Fruit fly (Drosophila melanogaster) whole organism, embryonic: Measurements from ENCODE around the gene kirre.
A peak's percentile ranks its signal among the peaks of the same experiment; 100 is the strongest.

ENCODE experiments used
- Adf1 ChIP-seq: fragments of 200-800 bp; sonication (Bioruptor generic); IDR thresholded peaks from 2 replicates; pipeline ENCODE4 v1.3.6; 2022; ENCODE audit warnings: missing biosample characterization, missing genetic modification characterization
- Aef1 ChIP-seq: fragments of 200-800 bp; sonication (Bioruptor generic); IDR thresholded peaks from 3 replicates; pipeline ENCODE4 v1.3.6; 2022; ENCODE audit warnings: missing biosample characterization, missing genetic modification characterization
- Blimp-1 ChIP-seq: fragments of 200-800 bp; sonication (Bioruptor generic); optimal IDR thresholded peaks from 3 replicates; lab custom pipeline; 2018; ENCODE audit warnings: missing biosample characterization, missing genetic modification characterization, mild to moderate bottlenecking, moderate library complexity, missing genetic modification reagents
- C15 ChIP-seq: fragments of 200-800 bp; sonication (Bioruptor generic); IDR thresholded peaks from 3 replicates; pipeline ENCODE4 v1.3.6; 2022; ENCODE audit warnings: missing biosample characterization, missing genetic modification characterization
- CG10543 ChIP-seq: fragments of 200-800 bp; sonication (Bioruptor generic); optimal IDR thresholded peaks from 3 replicates; lab custom pipeline; 2017; ENCODE audit warnings: missing biosample characterization, mild to moderate bottlenecking, missing genetic modification characterization, moderate library complexity
- CG12942 ChIP-seq: fragments of 200-800 bp; sonication (Bioruptor generic); optimal IDR thresholded peaks from 3 replicates; lab custom pipeline; 2016; ENCODE audit warnings: missing biosample characterization, missing genetic modification characterization
- CG14860 ChIP-seq: fragments of 200-800 bp; sonication (Bioruptor generic); IDR thresholded peaks from 3 replicates; pipeline ENCODE4 v1.3.6; 2022; ENCODE audit warnings: missing biosample characterization, missing genetic modification characterization; ENCODE audit not compliant: partially characterized antibody
- CG16779 ChIP-seq: fragments of 200-800 bp; sonication (Bioruptor generic); IDR thresholded peaks from 2 replicates; pipeline ENCODE4 v1.3.6; 2022; ENCODE audit warnings: missing biosample characterization, missing genetic modification characterization
- CG18599 ChIP-seq: fragments of 200-800 bp; sonication (Bioruptor generic); optimal IDR thresholded peaks from 3 replicates; lab custom pipeline; 2017; ENCODE audit warnings: missing biosample characterization, missing genetic modification characterization, mild to moderate bottlenecking, moderate library complexity, missing genetic modification reagents
- CG2120 ChIP-seq: fragments of 200-800 bp; sonication (Bioruptor generic); optimal IDR thresholded peaks from 3 replicates; lab custom pipeline; 2016; ENCODE audit warnings: missing biosample characterization, missing genetic modification characterization
- CG2712 ChIP-seq: fragments of 200-800 bp; optimal IDR thresholded peaks from 3 replicates; lab custom pipeline; 2019; ENCODE audit warnings: missing biosample characterization, mild to moderate bottlenecking, missing genetic modification characterization, moderate library complexity
- CG31365 ChIP-seq: fragments of 200-800 bp; sonication (Bioruptor generic); optimal IDR thresholded peaks from 2 replicates; lab custom pipeline; 2018; ENCODE audit warnings: missing biosample characterization, mild to moderate bottlenecking, missing genetic modification characterization
- CG33557 ChIP-seq: fragments of 200-800 bp; sonication (Bioruptor generic); optimal IDR thresholded peaks from 2 replicates; lab custom pipeline; 2019; ENCODE audit warnings: missing biosample characterization, mild to moderate bottlenecking, missing genetic modification characterization, moderate library complexity
- CG3726 ChIP-seq: fragments of 200-800 bp; sonication (Bioruptor generic); IDR thresholded peaks from 3 replicates; pipeline ENCODE4, ENCODE4 v1.3.6; 2022; ENCODE audit warnings: missing biosample characterization, missing genetic modification characterization
- CG3847 ChIP-seq: fragments of 200-800 bp; sonication (Bioruptor generic); IDR thresholded peaks from 2 replicates; pipeline ENCODE4 v1.3.6; 2022; ENCODE audit warnings: missing biosample characterization, missing genetic modification characterization
- CG3995 ChIP-seq: fragments of 200-800 bp; sonication (Bioruptor generic); optimal IDR thresholded peaks from 3 replicates; lab custom pipeline; 2016; ENCODE audit warnings: missing biosample characterization, missing genetic modification characterization
- CG4404 ChIP-seq: fragments of 200-800 bp; sonication (Bioruptor generic); IDR thresholded peaks from 2 replicates; pipeline ENCODE4 v1.3.6; 2022; ENCODE audit warnings: missing biosample characterization, missing genetic modification characterization
- CG5180 ChIP-seq: fragments of 200-800 bp; sonication (Bioruptor generic); optimal IDR thresholded peaks from 3 replicates; lab custom pipeline; 2017; ENCODE audit warnings: missing biosample characterization, missing genetic modification characterization, mild to moderate bottlenecking, moderate library complexity, missing genetic modification reagents
- CG6689 ChIP-seq: fragments of 200-800 bp; sonication (Bioruptor generic); IDR thresholded peaks from 2 replicates; pipeline ENCODE4 v1.3.6; 2022; ENCODE audit warnings: missing biosample characterization, missing genetic modification characterization
- CG6791 ChIP-seq: fragments of 200-800 bp; sonication (Bioruptor generic); IDR thresholded peaks from 3 replicates; pipeline ENCODE4 v1.3.6; 2022; ENCODE audit warnings: missing biosample characterization, missing genetic modification characterization; ENCODE audit not compliant: partially characterized antibody
- CG6813 ChIP-seq: fragments of 200-800 bp; sonication (Bioruptor generic); optimal IDR thresholded peaks from 2 replicates; lab custom pipeline; 2017; ENCODE audit warnings: missing biosample characterization, missing genetic modification characterization, mild to moderate bottlenecking, moderate library complexity, missing genetic modification reagents
- CG9797 ChIP-seq: fragments of 200-800 bp; sonication (Bioruptor generic); optimal IDR thresholded peaks from 3 replicates; lab custom pipeline; 2018; ENCODE audit warnings: missing biosample characterization, mild to moderate bottlenecking, missing genetic modification characterization
- Camta ChIP-seq: fragments of 200-800 bp; sonication (Bioruptor generic); optimal IDR thresholded peaks from 2 replicates; lab custom pipeline; 2016; ENCODE audit warnings: missing biosample characterization, missing genetic modification characterization
- CrebB ChIP-seq: fragments of 200-800 bp; sonication (Bioruptor generic); optimal IDR thresholded peaks from 3 replicates; lab custom pipeline; 2018; ENCODE audit warnings: missing biosample characterization, mild to moderate bottlenecking, missing genetic modification characterization
- Deaf1 ChIP-seq: fragments of 200-800 bp; optimal IDR thresholded peaks from 3 replicates; lab custom pipeline; 2019; ENCODE audit warnings: missing biosample characterization, mild to moderate bottlenecking, missing genetic modification characterization, moderate library complexity
- E2f2 ChIP-seq: fragments of 200-800 bp; sonication (Bioruptor generic); IDR thresholded peaks from 2 replicates; pipeline ENCODE4 v1.3.6; 2022; ENCODE audit warnings: missing biosample characterization, missing genetic modification characterization
- Fer2 ChIP-seq: fragments of 200-800 bp; sonication (Bioruptor generic); optimal IDR thresholded peaks from 2 replicates; lab custom pipeline; 2018; ENCODE audit warnings: missing biosample characterization, mild to moderate bottlenecking, missing genetic modification characterization, moderate library complexity
- Hand ChIP-seq: fragments of 200-800 bp; sonication (Bioruptor generic); optimal IDR thresholded peaks from 2 replicates; lab custom pipeline; 2017; ENCODE audit warnings: mild to moderate bottlenecking, missing biosample characterization, missing genetic modification reagents, missing genetic modification characterization
- HmgZ ChIP-seq: fragments of 200-800 bp; sonication (Bioruptor generic); optimal IDR thresholded peaks from 2 replicates; lab custom pipeline; 2018; ENCODE audit warnings: missing biosample characterization, mild to moderate bottlenecking, missing genetic modification characterization
- Med ChIP-seq: fragments of 200-800 bp; sonication (Bioruptor generic); peaks from one replicate; lab custom pipeline; 2016; ENCODE audit warnings: missing biosample characterization, missing genetic modification characterization, mild to moderate bottlenecking, inconsistent platforms, moderate library complexity
- Poxn ChIP-seq: fragments of 200-800 bp; sonication (Bioruptor generic); IDR thresholded peaks from 2 replicates; pipeline ENCODE4 v1.3.6; 2022; ENCODE audit warnings: missing biosample characterization, missing genetic modification characterization
- Sin3A ChIP-seq: fragments of >200 bp; optimal IDR thresholded peaks from 2 replicates; lab custom pipeline; 2018
- Xrp1 ChIP-seq: fragments of 200-800 bp; sonication (Bioruptor generic); IDR thresholded peaks from 2 replicates; pipeline ENCODE4 v1.3.6; 2022; ENCODE audit warnings: missing biosample characterization, missing genetic modification characterization
- bab2 ChIP-seq: fragments of 200-800 bp; sonication (Bioruptor generic); optimal IDR thresholded peaks from 2 replicates; lab custom pipeline; 2016; ENCODE audit warnings: missing biosample characterization, missing genetic modification characterization
- btn ChIP-seq: fragments of 200-800 bp; sonication (Bioruptor generic); optimal IDR thresholded peaks from 2 replicates; lab custom pipeline; 2016; ENCODE audit warnings: missing biosample characterization, missing genetic modification characterization
- cwo ChIP-seq: fragments of 200-800 bp; sonication (Bioruptor generic); optimal IDR thresholded peaks from 3 replicates; lab custom pipeline; 2017; ENCODE audit warnings: missing biosample characterization, missing genetic modification characterization, mild to moderate bottlenecking, moderate library complexity, missing genetic modification reagents
- da ChIP-seq: fragments of 200-800 bp; sonication (Bioruptor generic); optimal IDR thresholded peaks from 2 replicates; lab custom pipeline; 2016; ENCODE audit warnings: missing biosample characterization, missing genetic modification characterization
- dati ChIP-seq: fragments of 200-800 bp; sonication (Bioruptor generic); IDR thresholded peaks from 2 replicates; pipeline ENCODE4 v1.3.6; 2022; ENCODE audit warnings: missing biosample characterization, missing genetic modification characterization
- dimm ChIP-seq: fragments of 200-800 bp; sonication (Bioruptor generic); IDR thresholded peaks from 2 replicates; pipeline ENCODE4 v1.3.6; 2022; ENCODE audit warnings: missing biosample characterization, missing genetic modification characterization
- grn ChIP-seq: fragments of 200-800 bp; sonication (Bioruptor generic); optimal IDR thresholded peaks from 3 replicates; lab custom pipeline; 2017; ENCODE audit warnings: missing biosample characterization, missing genetic modification characterization
- hth ChIP-seq: fragments of >200 bp; optimal IDR thresholded peaks from 2 replicates; lab custom pipeline; 2017; ENCODE audit warnings: inconsistent platforms
- kay ChIP-seq: fragments of 200-800 bp; sonication (Bioruptor generic); optimal IDR thresholded peaks from 2 replicates; lab custom pipeline; 2016; ENCODE audit warnings: missing biosample characterization, missing genetic modification characterization
- nau ChIP-seq: fragments of 200-800 bp; sonication (Bioruptor generic); optimal IDR thresholded peaks from 3 replicates; lab custom pipeline; 2017; ENCODE audit warnings: missing biosample characterization, mild to moderate bottlenecking, missing genetic modification characterization, missing genetic modification reagents
- onecut ChIP-seq: fragments of 200-800 bp; sonication (Bioruptor generic); IDR thresholded peaks from 2 replicates; pipeline ENCODE4 v1.3.6; 2022; ENCODE audit warnings: missing biosample characterization, missing genetic modification characterization
- otp ChIP-seq: fragments of 200-800 bp; sonication (Bioruptor generic); IDR thresholded peaks from 3 replicates; pipeline ENCODE4, ENCODE4 v1.3.6; 2022; ENCODE audit warnings: missing biosample characterization, missing genetic modification characterization
- sd ChIP-seq: fragments of 200-800 bp; sonication (Bioruptor generic); optimal IDR thresholded peaks from 3 replicates; lab custom pipeline; 2018; ENCODE audit warnings: missing biosample characterization, mild to moderate bottlenecking, missing genetic modification characterization, moderate library complexity
- shn ChIP-seq: fragments of 200-800 bp; sonication (Bioruptor generic); optimal IDR thresholded peaks from 3 replicates; lab custom pipeline; 2016; ENCODE audit warnings: missing biosample characterization, missing genetic modification characterization
- sima ChIP-seq: fragments of 200-800 bp; sonication (Bioruptor generic); optimal IDR thresholded peaks from 2 replicates; lab custom pipeline; 2016; ENCODE audit warnings: missing biosample characterization, missing genetic modification characterization
- sug ChIP-seq: fragments of 200-800 bp; optimal IDR thresholded peaks from 2 replicates; lab custom pipeline; 2019; ENCODE audit warnings: missing biosample characterization, mild to moderate bottlenecking, missing genetic modification characterization, moderate library complexity
- tap ChIP-seq: fragments of 200-800 bp; optimal IDR thresholded peaks from 3 replicates; lab custom pipeline; 2019; ENCODE audit warnings: missing biosample characterization, mild to moderate bottlenecking, missing genetic modification characterization, moderate library complexity
- tio ChIP-seq: fragments of 200-800 bp; sonication (Bioruptor generic); optimal IDR thresholded peaks from 2 replicates; lab custom pipeline; 2017; ENCODE audit warnings: missing biosample characterization, missing genetic modification characterization, inconsistent platforms
- vfl ChIP-seq: fragments of 200-800 bp; sonication (Bioruptor generic); optimal IDR thresholded peaks from 2 replicates; lab custom pipeline; 2016; ENCODE audit warnings: missing biosample characterization, missing genetic modification characterization
- wdn ChIP-seq: fragments of 200-800 bp; sonication (Bioruptor generic); IDR thresholded peaks from 2 replicates; pipeline ENCODE4 v1.3.6; 2022; ENCODE audit warnings: missing biosample characterization, missing genetic modification characterization

kirre gene

DNA sequence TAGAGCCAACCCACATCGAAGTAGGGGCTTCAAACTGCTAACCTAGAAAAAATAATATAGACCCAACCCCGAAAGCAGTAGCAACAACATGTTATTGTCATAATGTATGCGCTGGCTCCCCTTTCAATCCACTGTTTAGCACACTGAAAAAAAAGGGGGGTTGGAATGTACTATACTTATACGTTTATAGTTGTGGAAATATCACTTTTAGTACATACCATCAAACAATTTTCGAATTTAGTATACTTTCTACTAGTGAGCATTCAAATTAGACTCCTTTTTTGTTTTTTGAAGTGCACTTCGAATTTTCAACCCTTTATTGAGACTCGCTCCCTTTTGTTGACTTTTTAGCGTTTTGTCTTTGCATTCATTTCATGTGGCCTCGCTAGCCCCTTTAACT, 296.3 kb downstream of the kirre start (continued):
- TF ChIP-seq dati (GFP tag; lab: Robert Waterston, UW) (no peak), CG18599 (GFP tag; lab: Kevin White, UChicago) (peak; percentile 65), CG9797 (GFP tag; lab: Kevin White, UChicago) (no peak), vfl (GFP tag; lab: Kevin White, UChicago) (no peak), bab2 (GFP tag; lab: Kevin White, UChicago) (peak; percentile 1), CG14860 (GFP tag; lab: Robert Waterston, UW) (no peak), hth (no peak), sd (tag; lab: Kevin White, UChicago) (no peak), CrebB (tag; lab: Kevin White, UChicago) (no peak), CG33557 (GFP tag; lab: Kevin White, UChicago) (no peak), sima (GFP tag; lab: Kevin White, UChicago) (no peak), CG2120 (peak; percentile 2), Med (GFP tag; lab: Kevin White, UChicago) (peak; percentile 60), otp (GFP tag; lab: Robert Waterston, UW) (no peak), grn (no peak), C15 (GFP tag; lab: Robert Waterston, UW) (no peak), CG10543 (GFP tag; lab: Kevin White, UChicago) (no peak), dimm (no peak), CG6813 (GFP tag; lab: Kevin White, UChicago) (no peak), Deaf1 (tag; lab: Kevin White, UChicago) (no peak), cwo (GFP tag; lab: Kevin White, UChicago) (peak; percentile 20), shn (GFP tag; lab: Kevin White, UChicago) (no peak), CG12942 (GFP tag; lab: Kevin White, UChicago) (no peak), Xrp1 (GFP tag; lab: Robert Waterston, UW) (peak; percentile 40; the same call in 1 of the 2 replicates), da (GFP tag; lab: Kevin White, UChicago) (no peak), CG4404 (GFP tag; lab: Robert Waterston, UW) (no peak), Fer2 (no peak), btn (GFP tag; lab: Kevin White, UChicago) (no peak), Adf1 (GFP tag; lab: Robert Waterston, UW) (no peak), CG5180 (no peak), CG3995 (GFP tag; lab: Kevin White, UChicago) (no peak), HmgZ (no peak), CG3726 (GFP tag; lab: Robert Waterston, UW) (no peak), CG31365 (tag; lab: Kevin White, UChicago) (no peak), Poxn (GFP tag; lab: Robert Waterston, UW) (no peak), E2f2 (GFP tag; lab: Robert Waterston, UW) (no peak), kay (GFP tag; lab: Kevin White, UChicago) (no peak), nau (GFP tag; lab: Kevin White, UChicago) (no peak), wdn (no peak), tio (GFP tag; lab: Kevin White, UChicago) (no peak), CG6791 (GFP tag; lab: Robert Waterston, UW) (no peak), tap (tag; lab: Kevin White, UChicago) (no peak), Camta (GFP tag; lab: Kevin White, UChicago) (peak; percentile 1), sug (tag; lab: Kevin White, UChicago) (no peak), onecut (no peak), Sin3A (lab: Kevin White, UChicago) (no peak), Aef1 (GFP tag; lab: Robert Waterston, UW) (no peak), CG6689 (GFP tag; lab: Robert Waterston, UW) (peak; percentile 37; the same call in 1 of the 2 replicates), Hand (GFP tag; lab: Kevin White, UChicago) (no peak), CG2712 (tag; lab: Kevin White, UChicago) (peak; percentile 25), Blimp-1 (GFP tag; lab: Kevin White, UChicago) (peak; percentile 34), CG16779 (no peak), CG3847 (GFP tag; lab: Robert Waterston, UW) (no peak)
